Worm (Caenorhabditis elegans): ENCODE results near the gene srx-47.

srx-47 gene

ce11 chrV:9359674-9360073, 9.9 kb downstream of the srx-47 start, which contains the start of gene gpa-3:
gpa-3 (minus strand) TSS chrV:9359774.
- no peak for TF ChIP-seq ceh-16 (tag; optimal IDR thresholded peaks at IDR 0.05)
- no peak for TF ChIP-seq ZK546.5 (tag; optimal IDR thresholded peaks at IDR 0.05)
- TF ChIP-seq unc-39 (tag; optimal IDR thresholded peaks at IDR 0.05): no peak
- no peak for TF ChIP-seq sma-9 (GFP tag; optimal IDR thresholded peaks at IDR 0.05)
- TF ChIP-seq sma-9 (tag; optimal IDR thresholded peaks at IDR 0.05): no peak
- TF ChIP-seq alr-1 (tag; optimal IDR thresholded peaks at IDR 0.05): no peak
- no peak for TF ChIP-seq ztf-11 (tag; optimal IDR thresholded peaks at IDR 0.05)
- no peak for TF ChIP-seq nhr-129 (tag; optimal IDR thresholded peaks at IDR 0.05)
- no peak for TF ChIP-seq lin-11 (tag; optimal IDR thresholded peaks at IDR 0.05)
- TF ChIP-seq elt-3 (tag; optimal IDR thresholded peaks at IDR 0.05): no peak
- no peak for TF ChIP-seq ztf-4 (tag; optimal IDR thresholded peaks at IDR 0.05)
- no peak for TF ChIP-seq lin-39 (tag; optimal IDR thresholded peaks at IDR 0.05)
- TF ChIP-seq lsy-2 (tag; optimal IDR thresholded peaks at IDR 0.05): no peak

DNA sequence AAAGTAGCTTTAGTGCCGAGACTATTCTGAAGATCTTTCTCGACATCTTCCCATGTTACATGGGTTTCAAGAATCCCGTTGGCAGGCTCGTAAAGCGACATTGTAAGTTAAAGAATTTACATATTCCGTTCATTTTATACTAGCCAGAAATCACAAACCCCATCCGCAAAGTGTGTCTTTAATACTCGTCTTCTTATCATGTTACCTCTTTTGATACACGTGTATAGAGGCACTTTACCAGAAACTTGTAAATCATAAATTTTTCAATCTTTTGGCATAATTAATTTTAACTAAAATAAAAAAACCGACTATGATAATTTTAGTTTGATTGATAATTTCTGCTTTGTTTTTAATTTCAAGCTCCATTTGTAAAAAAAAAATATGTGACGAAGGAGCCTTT, 21.2 kb downstream of the srx-47 start, which contains the start of gene E02C12.6:
E02C12.6 (minus strand) TSS at position 101 of the 400 bp plus-strand sequence.
- TF ChIP-seq snpc-4 (tag; optimal IDR thresholded peaks at IDR 0.05) (no peak), mab-5 (tag; optimal IDR thresholded peaks at IDR 0.05) (no peak), nhr-10 (tag; optimal IDR thresholded peaks at IDR 0.05) (no peak)

DNA sequence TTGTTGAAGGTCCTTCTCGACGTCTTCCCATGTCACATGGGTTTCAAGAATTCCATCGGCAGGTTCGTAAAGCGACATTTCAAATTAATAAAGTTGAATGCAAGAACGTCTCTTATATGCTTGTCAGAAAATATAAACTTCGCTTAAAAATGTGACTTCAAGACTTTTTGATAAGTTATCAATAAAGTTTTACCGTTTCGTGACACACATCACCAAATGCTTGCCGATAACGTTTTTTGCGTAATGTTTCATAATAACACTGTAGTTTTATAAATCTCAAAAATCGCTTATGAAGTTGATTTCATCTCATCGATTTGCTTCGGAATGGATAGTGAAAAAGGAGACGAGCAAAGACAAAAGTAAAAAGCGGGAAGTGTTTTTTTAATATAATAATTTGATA, 23.7 kb downstream of the srx-47 start, which contains the start of gene E02C12.8:
E02C12.8 (minus strand) TSS at position 141 of the 400 bp plus-strand sequence.
- peak; percentile 24 for TF ChIP-seq crh-2 (tag; optimal IDR thresholded peaks at IDR 0.05)
- no peak for TF ChIP-seq nhr-12 (tag; optimal IDR thresholded peaks at IDR 0.05)
- TF ChIP-seq unc-62 (GFP tag; optimal IDR thresholded peaks at IDR 0.05): no peak
- TF ChIP-seq blmp-1 (tag; optimal IDR thresholded peaks at IDR 0.05; ENCODE audit: insufficient read depth): no peak
- peak; percentile 93 for TF ChIP-seq fos-1 (tag; optimal IDR thresholded peaks at IDR 0.05)
- TF ChIP-seq nhr-129 (tag; optimal IDR thresholded peaks at IDR 0.05): peak; percentile 24
- TF ChIP-seq sma-9 (GFP tag; optimal IDR thresholded peaks at IDR 0.05): peak; percentile 16
- no peak for TF ChIP-seq sma-9 (tag; optimal IDR thresholded peaks at IDR 0.05)
- no peak for TF ChIP-seq aly-2 (tag; optimal IDR thresholded peaks at IDR 0.05)

ce11 chrV:9375378-9375777, 25.6 kb downstream of the srx-47 start, which contains the start of gene E02C12.9:
E02C12.9 (minus strand) TSS chrV:9375478.
- TF ChIP-seq unc-62 (GFP tag; optimal IDR thresholded peaks at IDR 0.05) (no peak), sem-4 (tag; optimal IDR thresholded peaks at IDR 0.05) (no peak), mab-5 (tag; optimal IDR thresholded peaks at IDR 0.05) (no peak), ztf-11 (tag; optimal IDR thresholded peaks at IDR 0.05) (no peak), nhr-21 (tag; optimal IDR thresholded peaks at IDR 0.05) (no peak), mdl-1 (tag; optimal IDR thresholded peaks at IDR 0.05) (no peak), nhr-23 (tag; optimal IDR thresholded peaks at IDR 0.05) (no peak), lin-39 (tag; optimal IDR thresholded peaks at IDR 0.05) (no peak), nhr-77 (tag; optimal IDR thresholded peaks at IDR 0.05) (no peak), dmd-4 (tag; optimal IDR thresholded peaks at IDR 0.05) (no peak), nhr-25 (tag; optimal IDR thresholded peaks at IDR 0.05) (no peak), nhr-10 (tag; optimal IDR thresholded peaks at IDR 0.05) (no peak), ama-1 (optimal IDR thresholded peaks at IDR 0.05) (no peak), R02D3.7 (tag; optimal IDR thresholded peaks at IDR 0.05) (no peak), snpc-4 (tag; optimal IDR thresholded peaks at IDR 0.05) (no peak)

DNA sequence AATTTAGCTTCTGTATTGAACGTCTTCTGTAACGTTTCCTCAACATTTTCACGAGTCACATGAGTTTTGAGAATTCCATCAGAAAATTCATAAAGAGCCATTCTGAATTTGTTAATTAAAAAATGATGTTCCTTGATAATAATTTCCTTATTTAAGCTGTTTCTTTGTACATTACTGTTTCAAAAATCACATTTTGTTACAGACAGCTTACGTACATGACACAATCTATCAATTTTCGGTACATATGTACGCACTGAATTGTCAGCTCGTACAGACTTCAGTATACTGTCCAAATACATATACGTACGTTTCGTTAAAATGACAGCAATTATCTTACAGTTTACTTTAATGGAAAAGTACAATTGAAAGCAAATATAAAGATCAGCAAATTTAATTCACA, 26.6 kb downstream of the srx-47 start, which contains the start of gene E02C12.19:
E02C12.19 (minus strand) TSS at position 101 of the 400 bp plus-strand sequence.
- TF ChIP-seq lin-11 (tag; optimal IDR thresholded peaks at IDR 0.05) (no peak), ztf-1 (GFP tag; conservative IDR thresholded peaks at IDR 0.05) (no peak), mbf-1 (tag; optimal IDR thresholded peaks at IDR 0.05) (no peak), nhr-6 (tag; optimal IDR thresholded peaks at IDR 0.05) (no peak), egl-27 (tag; optimal IDR thresholded peaks at IDR 0.05) (no peak), alr-1 (tag; optimal IDR thresholded peaks at IDR 0.05) (no peak), aly-2 (tag; optimal IDR thresholded peaks at IDR 0.05) (no peak), nhr-11 (tag; optimal IDR thresholded peaks at IDR 0.05) (no peak), R02D3.7 (tag; optimal IDR thresholded peaks at IDR 0.05) (no peak), nhr-21 (tag; optimal IDR thresholded peaks at IDR 0.05) (no peak)

Data from whole organism, L2 larva.